Worm (Caenorhabditis elegans): ENCODE data around the gene H10D18.1.

ce11 chrV:3831616-3832015, 16.6 kb downstream of the H10D18.1 start, which contains the start of gene H10D18.5:
- TF ChIP-seq nhr-76 (tag; optimal IDR thresholded peaks at IDR 0.05), result no peak
- TF ChIP-seq egl-27 (tag; optimal IDR thresholded peaks at IDR 0.05), result no peak
- no peak for TF ChIP-seq lin-39 (tag; optimal IDR thresholded peaks at IDR 0.05)
- no peak for TF ChIP-seq nhr-25 (tag; optimal IDR thresholded peaks at IDR 0.05; ENCODE audit: borderline replicate concordance, insufficient read depth)
- no peak for TF ChIP-seq skn-1 (tag; optimal IDR thresholded peaks at IDR 0.05)
- TF ChIP-seq R02D3.7 (tag; optimal IDR thresholded peaks at IDR 0.05), result no peak
- TF ChIP-seq lsy-2 (tag; optimal IDR thresholded peaks at IDR 0.05), result no peak

Measured in whole organism, L4 larva.